Worm (Caenorhabditis elegans): Measurements from ENCODE around the gene F10G7.10.

Gene F10G7.10

ce11 chrII:4747063-4747462 is 21.0 kb upstream of the F10G7.10 start:
- TF ChIP-seq hmg-11 (tag; optimal IDR thresholded peaks at IDR 0.05) (no peak), ama-1 (optimal IDR thresholded peaks at IDR 0.05) (no peak), mml-1 (tag; optimal IDR thresholded peaks at IDR 0.05) (peak; percentile 27), skn-1 (tag; optimal IDR thresholded peaks at IDR 0.05) (no peak), jun-1 (tag; optimal IDR thresholded peaks at IDR 0.05) (no peak), elt-3 (tag; optimal IDR thresholded peaks at IDR 0.05) (no peak), nhr-28 (tag; optimal IDR thresholded peaks at IDR 0.05) (no peak), nhr-25 (tag; optimal IDR thresholded peaks at IDR 0.05) (peak; percentile 56), elt-2 (tag; optimal IDR thresholded peaks at IDR 0.05) (no peak), fos-1 (tag; optimal IDR thresholded peaks at IDR 0.05) (no peak), fkh-10 (GFP tag; optimal IDR thresholded peaks at IDR 0.05) (no peak), snpc-4 (tag; optimal IDR thresholded peaks at IDR 0.05) (no peak), nhr-43 (tag; optimal IDR thresholded peaks at IDR 0.05; ENCODE audit: poor library complexity, severe bottlenecking) (peak; percentile 16), unc-62 (GFP tag; optimal IDR thresholded peaks at IDR 0.05) (no peak), nfya-1 (tag; optimal IDR thresholded peaks at IDR 0.05; ENCODE audit: insufficient read depth) (peak; percentile 51)

ce11 chrII:4745281-4745680 is 19.2 kb upstream of the F10G7.10 start:
- TF ChIP-seq mml-1 (tag; optimal IDR thresholded peaks at IDR 0.05) (peak; percentile 34), nhr-25 (tag; optimal IDR thresholded peaks at IDR 0.05) (peak; percentile 88), elt-2 (tag; optimal IDR thresholded peaks at IDR 0.05) (peak; percentile 1), lin-39 (tag; optimal IDR thresholded peaks at IDR 0.05) (no peak), mdl-1 (tag; optimal IDR thresholded peaks at IDR 0.05) (no peak), lsy-12 (tag; optimal IDR thresholded peaks at IDR 0.05) (peak; percentile 52), snpc-4 (tag; optimal IDR thresholded peaks at IDR 0.05) (no peak), tbx-2 (tag; optimal IDR thresholded peaks at IDR 0.05) (peak; percentile 24), elt-3 (tag; optimal IDR thresholded peaks at IDR 0.05) (peak in 2 of 3 experiments; percentile 24 to 78), nhr-11 (tag; optimal IDR thresholded peaks at IDR 0.05) (peak; percentile 84), eor-1 (tag; optimal IDR thresholded peaks at IDR 0.05) (no peak), ztf-4 (tag; optimal IDR thresholded peaks at IDR 0.05) (no peak), hmg-11 (tag; optimal IDR thresholded peaks at IDR 0.05) (no peak), ceh-16 (tag; optimal IDR thresholded peaks at IDR 0.05) (no peak), nhr-23 (tag; optimal IDR thresholded peaks at IDR 0.05) (peak; percentile 92), nfya-1 (tag; optimal IDR thresholded peaks at IDR 0.05; ENCODE audit: insufficient read depth) (peak; percentile 3), daf-12 (tag; optimal IDR thresholded peaks at IDR 0.05) (no peak), nhr-43 (tag; optimal IDR thresholded peaks at IDR 0.05; ENCODE audit: poor library complexity, severe bottlenecking) (peak; percentile 95)

- TF ChIP-seq elt-2 (tag; optimal IDR thresholded peaks at IDR 0.05) (peak; percentile 62), lsy-12 (tag; optimal IDR thresholded peaks at IDR 0.05) (peak; percentile 33), fkh-10 (GFP tag; optimal IDR thresholded peaks at IDR 0.05) (no peak), nhr-23 (tag; optimal IDR thresholded peaks at IDR 0.05) (peak; percentile 29), jun-1 (tag; optimal IDR thresholded peaks at IDR 0.05) (peak; percentile 12), lin-15B (tag; optimal IDR thresholded peaks at IDR 0.05) (no peak), pqm-1 (tag; optimal IDR thresholded peaks at IDR 0.05) (peak; percentile 39)
Observed at ce11 chrII:4741527-4742187, 15.6 kb upstream of the F10G7.10 start, which contains the start of gene acs-11. Gene acs-11 (plus strand): TSS chrII:4742137.

ce11 chrII:4739984-4740462 is 14.0 kb upstream of the F10G7.10 start, which contains the start of gene eas-1:
Gene eas-1 (plus strand): TSS chrII:4740412.
- TF ChIP-seq daf-12 (tag; optimal IDR thresholded peaks at IDR 0.05): no peak
- TF ChIP-seq ceh-82 (tag; optimal IDR thresholded peaks at IDR 0.05): no peak
- peak; percentile 57 for TF ChIP-seq jun-1 (tag; optimal IDR thresholded peaks at IDR 0.05)
- TF ChIP-seq sea-2 (GFP tag; optimal IDR thresholded peaks at IDR 0.05): no peak
- TF ChIP-seq nhr-28 (tag; optimal IDR thresholded peaks at IDR 0.05): no peak
- TF ChIP-seq nhr-12 (tag; optimal IDR thresholded peaks at IDR 0.05): no peak
- TF ChIP-seq nhr-237 (tag; optimal IDR thresholded peaks at IDR 0.05): no peak
- no peak for TF ChIP-seq ZK546.5 (tag; optimal IDR thresholded peaks at IDR 0.05)
- no peak for TF ChIP-seq ztf-11 (tag; optimal IDR thresholded peaks at IDR 0.05)
- no peak for TF ChIP-seq elt-1 (tag; optimal IDR thresholded peaks at IDR 0.05)
- peak; percentile 82 for TF ChIP-seq nfya-1 (tag; optimal IDR thresholded peaks at IDR 0.05; ENCODE audit: insufficient read depth)
- TF ChIP-seq elt-2 (tag; optimal IDR thresholded peaks at IDR 0.05): peak; percentile 62
- peak; percentile 25 for TF ChIP-seq R02D3.7 (tag; optimal IDR thresholded peaks at IDR 0.05)
- TF ChIP-seq ceh-9 (tag; optimal IDR thresholded peaks at IDR 0.05): no peak
- TF ChIP-seq pha-4 (tag; optimal IDR thresholded peaks at IDR 0.05): no peak
- TF ChIP-seq snpc-4 (tag; optimal IDR thresholded peaks at IDR 0.05): peak; percentile 72
- TF ChIP-seq ceh-16 (tag; optimal IDR thresholded peaks at IDR 0.05): no peak
- TF ChIP-seq eor-1 (tag; optimal IDR thresholded peaks at IDR 0.05): no peak
- no peak for TF ChIP-seq fkh-10 (GFP tag; optimal IDR thresholded peaks at IDR 0.05)
- TF ChIP-seq fos-1 (tag; optimal IDR thresholded peaks at IDR 0.05): no peak
- TF ChIP-seq lin-15B (tag; optimal IDR thresholded peaks at IDR 0.05): peak; percentile 82
- TF ChIP-seq elt-3 (tag; optimal IDR thresholded peaks at IDR 0.05): no peak
- TF ChIP-seq pqm-1 (tag; optimal IDR thresholded peaks at IDR 0.05): peak; percentile 21
- no peak for TF ChIP-seq aly-2 (tag; optimal IDR thresholded peaks at IDR 0.05)
- TF ChIP-seq hmg-11 (tag; optimal IDR thresholded peaks at IDR 0.05): peak; percentile 22
- TF ChIP-seq nhr-11 (tag; optimal IDR thresholded peaks at IDR 0.05): no peak
- peak; percentile 3 for TF ChIP-seq tbx-2 (tag; optimal IDR thresholded peaks at IDR 0.05)
- TF ChIP-seq nhr-23 (tag; optimal IDR thresholded peaks at IDR 0.05): peak; percentile 81
- TF ChIP-seq lin-39 (tag; optimal IDR thresholded peaks at IDR 0.05): peak; percentile 52
- no peak for TF ChIP-seq mml-1 (tag; optimal IDR thresholded peaks at IDR 0.05)
- no peak for TF ChIP-seq nhr-67 (tag; optimal IDR thresholded peaks at IDR 0.05)
- TF ChIP-seq nhr-43 (tag; optimal IDR thresholded peaks at IDR 0.05; ENCODE audit: poor library complexity, severe bottlenecking): peak; percentile 90
- no peak for TF ChIP-seq ama-1 (optimal IDR thresholded peaks at IDR 0.05)
- no peak for TF ChIP-seq egl-27 (tag; optimal IDR thresholded peaks at IDR 0.05)
- no peak for TF ChIP-seq ztf-4 (tag; optimal IDR thresholded peaks at IDR 0.05)
- TF ChIP-seq skn-1 (tag; optimal IDR thresholded peaks at IDR 0.05): peak; percentile 44
